Worm (Caenorhabditis elegans) whole organism, L1 larva: ENCODE results near the gene cuc-1.

Source experiments
- C16A3.4 ChIP-seq: fragments of 150-350 bp; optimal IDR thresholded peaks from 2 replicates; lab custom pipeline; 2014; ENCODE audit warnings: missing biosample characterization, missing genetic modification characterization
- C34B4.2 ChIP-seq: sonication (generic microtip); optimal IDR thresholded peaks from 2 replicates; lab custom pipeline; 2017; ENCODE audit warnings: mild to moderate bottlenecking, missing genetic modification characterization, missing compliant biosample characterization
- F16B12.6 ChIP-seq: fragments of 150-350 bp; optimal IDR thresholded peaks from 2 replicates; lab custom pipeline; 2014; ENCODE audit warnings: missing biosample characterization, missing genetic modification characterization
- blmp-1 ChIP-seq: fragments of 150-350 bp; optimal IDR thresholded peaks from 2 replicates; lab custom pipeline; 2014; ENCODE audit warnings: missing biosample characterization, missing genetic modification characterization
- ceh-63 ChIP-seq: fragments of 200-800 bp; sonication (Bioruptor generic); optimal IDR thresholded peaks from 2 replicates; lab custom pipeline; 2018; ENCODE audit warnings: mild to moderate bottlenecking, missing genetic modification characterization, missing compliant biosample characterization
- ceh-8 ChIP-seq: fragments of 200-800 bp; sonication (Bioruptor generic); optimal IDR thresholded peaks from 2 replicates; lab custom pipeline; 2018; ENCODE audit warnings: mild to moderate bottlenecking, missing genetic modification characterization, moderate library complexity, missing compliant biosample characterization
- ceh-82 ChIP-seq, 3 experiments: fragments of 150-350 bp in 1 of 3; sonication (generic microtip) in 2 of 3; optimal IDR thresholded peaks; 2 replicates each; lab custom pipeline; 2014 to 2017; ENCODE audit warnings: missing biosample characterization in 3 of 3, missing genetic modification characterization in 3 of 3
- ceh-88 ChIP-seq: fragments of 200-800 bp; sonication (Bioruptor generic); IDR thresholded peaks from 2 replicates; pipeline ENCODE4 v1.3.6; 2022; ENCODE audit warnings: missing genetic modification characterization, missing compliant biosample characterization
- ceh-90 ChIP-seq: sonication (generic microtip); optimal IDR thresholded peaks from 2 replicates; lab custom pipeline; 2016; ENCODE audit warnings: missing genetic modification characterization, missing compliant biosample characterization
- dpl-1 ChIP-seq, 3 experiments: fragments of 150-350 bp in 2 of 3; sonication (generic microtip) in 1 of 3; optimal IDR thresholded peaks; 2 replicates each; lab custom pipeline; 2014 to 2017; ENCODE audit warnings: missing biosample characterization in 3 of 3, missing genetic modification characterization in 3 of 3, missing genetic modification reagents in 3 of 3
- efl-1 ChIP-seq, 4 experiments: fragments of 150-350 bp; optimal IDR thresholded peaks in 3 of 4; peaks in 1 of 4; 1 replicate in 1 of 4; 2 replicates in 3 of 4; lab custom pipeline; 2014; ENCODE audit warnings: missing biosample characterization in 2 of 4, missing genetic modification characterization in 2 of 4, missing genetic modification reagents in 2 of 4
- elt-2 ChIP-seq: sonication (generic microtip); optimal IDR thresholded peaks from 2 replicates; lab custom pipeline; 2016; ENCODE audit warnings: missing genetic modification characterization, mild to moderate bottlenecking, inconsistent platforms, missing compliant biosample characterization, missing genetic modification reagents
- fkh-4 ChIP-seq: sonication (generic microtip); optimal IDR thresholded peaks from 2 replicates; lab custom pipeline; 2016; ENCODE audit warnings: missing compliant biosample characterization, missing genetic modification characterization, borderline replicate concordance
- fkh-8 ChIP-seq: sonication (generic microtip); optimal IDR thresholded peaks from 2 replicates; lab custom pipeline; 2016; ENCODE audit warnings: mild to moderate bottlenecking, missing genetic modification characterization, missing compliant biosample characterization
- fos-1 ChIP-seq: fragments of 150-350 bp; optimal IDR thresholded peaks from 2 replicates; lab custom pipeline; 2014; ENCODE audit warnings: missing biosample characterization, missing genetic modification characterization
- hlh-17 ChIP-seq: fragments of 200-800 bp; sonication (Bioruptor generic); optimal IDR thresholded peaks from 2 replicates; lab custom pipeline; 2018; ENCODE audit warnings: missing genetic modification characterization, mild to moderate bottlenecking, missing compliant biosample characterization, moderate library complexity, borderline replicate concordance
- hlh-4 ChIP-seq: sonication (generic microtip); optimal IDR thresholded peaks from 2 replicates; lab custom pipeline; 2016; ENCODE audit warnings: mild to moderate bottlenecking, missing genetic modification characterization, missing compliant biosample characterization
- isw-1 ChIP-seq: fragments of 200-800 bp; sonication (Bioruptor generic); IDR thresholded peaks from 2 replicates; pipeline ENCODE4 v1.3.6; 2022; ENCODE audit warnings: missing genetic modification characterization, missing compliant biosample characterization
- lin-13 ChIP-seq: fragments of 150-350 bp; optimal IDR thresholded peaks from 2 replicates; lab custom pipeline; 2014; ENCODE audit warnings: missing biosample characterization, missing genetic modification reagents, missing genetic modification characterization
- lin-14 ChIP-seq: fragments of 200-800 bp; sonication (Bioruptor generic); optimal IDR thresholded peaks from 2 replicates; lab custom pipeline; 2018; ENCODE audit warnings: mild to moderate bottlenecking, missing genetic modification characterization, moderate library complexity, missing compliant biosample characterization
- lin-35 ChIP-seq, 2 experiments: fragments of 150-350 bp; optimal IDR thresholded peaks; 2 replicates each; lab custom pipeline; 2014; ENCODE audit warnings: missing biosample characterization in 2 of 2, missing genetic modification characterization in 2 of 2, missing genetic modification reagents in 2 of 2
- lin-39 ChIP-seq: fragments of 150-350 bp; optimal IDR thresholded peaks from 2 replicates; lab custom pipeline; 2014; ENCODE audit warnings: missing biosample characterization, missing genetic modification reagents, missing genetic modification characterization
- lir-3 ChIP-seq: sonication (generic microtip); optimal IDR thresholded peaks from 2 replicates; lab custom pipeline; 2016; ENCODE audit warnings: mild to moderate bottlenecking, missing genetic modification characterization, moderate library complexity, missing compliant biosample characterization; ENCODE audit not compliant: poor library complexity
- lsy-2 ChIP-seq, 2 experiments: fragments of 150-350 bp; optimal IDR thresholded peaks; 2 replicates each; lab custom pipeline; 2014; ENCODE audit warnings: missing biosample characterization in 2 of 2, missing genetic modification characterization in 2 of 2
- mab-9 ChIP-seq: fragments of 200-800 bp; sonication (Bioruptor generic); IDR thresholded peaks from 2 replicates; pipeline ENCODE4 v1.3.6; 2022; ENCODE audit warnings: missing genetic modification reagents, missing genetic modification characterization, missing compliant biosample characterization
- mdl-1 ChIP-seq, 2 experiments: fragments of 150-350 bp; optimal IDR thresholded peaks; 2 replicates each; lab custom pipeline; 2014 to 2017; ENCODE audit warnings: missing biosample characterization in 2 of 2, missing genetic modification characterization in 2 of 2, inconsistent platforms in 1 of 2
- mef-2 ChIP-seq: fragments of 150-350 bp; optimal IDR thresholded peaks from 2 replicates; lab custom pipeline; 2014; ENCODE audit warnings: missing biosample characterization, missing genetic modification characterization
- mep-1 ChIP-seq: fragments of 150-350 bp; optimal IDR thresholded peaks from 2 replicates; lab custom pipeline; 2014; ENCODE audit warnings: missing biosample characterization, missing genetic modification characterization
- nhr-20 ChIP-seq: sonication (generic microtip); optimal IDR thresholded peaks from 2 replicates; lab custom pipeline; 2016; ENCODE audit warnings: mild to moderate bottlenecking, missing genetic modification characterization, missing compliant biosample characterization
- nhr-28 ChIP-seq: fragments of 150-350 bp; optimal IDR thresholded peaks from 2 replicates; lab custom pipeline; 2014; ENCODE audit warnings: missing biosample characterization, missing genetic modification characterization
- nhr-71 ChIP-seq: sonication (generic microtip); optimal IDR thresholded peaks from 2 replicates; lab custom pipeline; 2016; ENCODE audit warnings: mild to moderate bottlenecking, missing genetic modification characterization, moderate library complexity, missing compliant biosample characterization
- nhr-77 ChIP-seq: fragments of 150-350 bp; optimal IDR thresholded peaks from 2 replicates; lab custom pipeline; 2014; ENCODE audit warnings: missing biosample characterization, missing genetic modification characterization
- nhr-84 ChIP-seq: sonication (generic microtip); optimal IDR thresholded peaks from 2 replicates; lab custom pipeline; 2017; ENCODE audit warnings: missing biosample characterization, missing genetic modification characterization
- nhr-90 ChIP-seq: sonication (generic microtip); optimal IDR thresholded peaks from 2 replicates; lab custom pipeline; 2016; ENCODE audit warnings: mild to moderate bottlenecking, missing genetic modification characterization, missing compliant biosample characterization; ENCODE audit not compliant: poor library complexity
- rnt-1 ChIP-seq: sonication (generic microtip); optimal IDR thresholded peaks from 2 replicates; lab custom pipeline; 2016; ENCODE audit warnings: mild to moderate bottlenecking, missing genetic modification characterization, moderate library complexity, missing compliant biosample characterization
- skn-1 ChIP-seq: fragments of 150-350 bp; optimal IDR thresholded peaks from 2 replicates; lab custom pipeline; 2014; ENCODE audit warnings: missing biosample characterization, missing genetic modification characterization
- snpc-4 ChIP-seq: fragments of 150-350 bp; optimal IDR thresholded peaks from 2 replicates; lab custom pipeline; 2014; ENCODE audit warnings: missing biosample characterization, missing genetic modification characterization
- snu-23 ChIP-seq: sonication (generic microtip); optimal IDR thresholded peaks from 2 replicates; lab custom pipeline; 2016; ENCODE audit warnings: missing genetic modification characterization, missing compliant biosample characterization
- sox-4 ChIP-seq: sonication (generic microtip); optimal IDR thresholded peaks from 2 replicates; lab custom pipeline; 2016; ENCODE audit warnings: missing genetic modification characterization, missing compliant biosample characterization
- sptf-1 ChIP-seq: fragments of 150-350 bp; optimal IDR thresholded peaks from 2 replicates; lab custom pipeline; 2014; ENCODE audit warnings: missing biosample characterization, missing genetic modification characterization
- tlp-1 ChIP-seq: fragments of 150-350 bp; optimal IDR thresholded peaks from 2 replicates; lab custom pipeline; 2014; ENCODE audit warnings: missing biosample characterization, missing genetic modification characterization
- unc-130 ChIP-seq: fragments of 150-350 bp; optimal IDR thresholded peaks from 2 replicates; lab custom pipeline; 2017; ENCODE audit warnings: missing biosample characterization, missing genetic modification characterization, inconsistent platforms
- unc-86 ChIP-seq: sonication (generic microtip); optimal IDR thresholded peaks from 2 replicates; lab custom pipeline; 2016; ENCODE audit warnings: missing genetic modification characterization, missing compliant biosample characterization
- unc-98 ChIP-seq: fragments of 200-800 bp; sonication (Bioruptor generic); IDR thresholded peaks from 2 replicates; pipeline ENCODE4 v1.3.6; 2022; ENCODE audit warnings: missing genetic modification characterization, missing compliant biosample characterization
- vab-15 ChIP-seq: sonication (generic microtip); optimal IDR thresholded peaks from 2 replicates; lab custom pipeline; 2017; ENCODE audit warnings: missing genotype, mild to moderate bottlenecking, missing genetic modification characterization, missing compliant biosample characterization
- ztf-4 ChIP-seq: fragments of 150-350 bp; optimal IDR thresholded peaks from 2 replicates; lab custom pipeline; 2014; ENCODE audit warnings: missing biosample characterization, missing genetic modification characterization

The cuc-1 gene

DNA sequence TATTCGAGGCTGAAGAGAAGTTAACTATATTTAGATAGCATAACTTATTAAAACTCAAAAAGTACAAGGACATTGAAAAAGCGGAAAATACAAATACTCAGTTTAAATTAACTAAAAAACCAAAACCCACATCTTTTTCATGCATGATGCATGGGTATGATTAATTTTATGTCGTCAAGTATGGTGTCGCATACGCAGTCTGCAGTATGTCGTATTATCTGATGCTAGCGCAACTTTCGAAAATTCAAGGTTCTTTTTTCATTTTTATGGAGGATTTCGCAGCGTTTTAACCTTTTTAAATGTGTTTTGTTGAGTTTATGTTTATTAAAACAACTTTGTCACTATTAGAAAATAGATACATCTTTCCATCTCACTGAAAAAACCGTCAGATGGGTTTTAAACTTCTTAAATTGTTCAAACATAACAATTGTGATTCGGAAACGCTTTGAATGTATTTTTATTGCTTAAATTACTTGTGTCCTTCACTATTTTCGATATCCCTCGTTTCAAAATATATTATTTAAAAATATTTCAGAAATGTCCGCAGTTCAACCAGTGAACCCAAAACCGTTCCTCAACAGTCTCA lies 843 bp upstream of the cuc-1 start, which contains the start of gene snr-5:
Gene snr-5 (plus strand): TSS at position 536 of the 586 bp plus-strand sequence.
- TF ChIP-seq rnt-1 (peak; percentile 14), hlh-4 (no peak), lin-35 (GFP tag; optimal IDR thresholded peaks at IDR 0.05; lab: Kevin White, UChicago) (peak; percentile 55 to 60), elt-2 (tag; lab: Kevin White, UChicago) (no peak), ceh-82 (tag; optimal IDR thresholded peaks at IDR 0.05; lab: Kevin White, UChicago) (peak in 1 of 3 experiments; percentile 11), snu-23 (peak; percentile 39), dpl-1 (GFP tag; optimal IDR thresholded peaks at IDR 0.05; lab: Kevin White, UChicago) (peak; percentile 32 to 64 (median 47)), lsy-2 (tag; optimal IDR thresholded peaks at IDR 0.05; lab: Kevin White, UChicago) (peak; percentile 19 to 65), nhr-71 (tag; lab: Kevin White, UChicago) (peak; percentile 9), unc-130 (tag; lab: Kevin White, UChicago) (no peak), blmp-1 (peak; percentile 35), F16B12.6 (tag; lab: Kevin White, UChicago) (peak; percentile 81), efl-1 (optimal IDR thresholded peaks at IDR 0.05; lab: Kevin White, UChicago) (peak; percentile 35 to 57), efl-1 (GFP tag; optimal IDR thresholded peaks at IDR 0.05 in 1 of 2; lab: Kevin White, UChicago) (peak; percentile 65 to 94)

DNA sequence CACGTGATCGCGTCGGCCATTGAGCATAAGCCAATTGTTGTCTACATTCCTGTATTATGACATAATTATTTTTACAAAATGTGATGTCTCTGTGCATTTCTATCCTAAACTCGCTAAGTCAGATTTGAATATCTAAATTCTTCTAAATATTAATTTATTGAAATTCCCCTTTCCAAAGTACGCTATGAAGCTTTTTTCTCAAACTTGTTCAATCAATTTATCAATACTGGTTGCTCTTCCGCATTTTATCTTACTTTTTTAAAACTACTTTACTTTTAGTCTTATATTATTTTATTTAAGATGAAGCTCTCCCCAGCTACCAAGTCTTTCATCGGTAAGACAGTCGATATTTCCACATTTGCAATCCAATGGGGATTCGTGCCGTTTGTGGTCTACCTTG lies 1.5 kb downstream of the cuc-1 start, which contains the start of gene tomm-7:
Gene tomm-7 (plus strand): TSS at position 301 of the 400 bp plus-strand sequence.
- TF ChIP-seq ceh-82 (tag; optimal IDR thresholded peaks at IDR 0.05; lab: Kevin White, UChicago): no peak
- TF ChIP-seq unc-86 (tag; lab: Kevin White, UChicago): no peak
- TF ChIP-seq lin-13 (GFP tag; lab: Kevin White, UChicago): no peak
- TF ChIP-seq skn-1 (tag; lab: Kevin White, UChicago): no peak
- TF ChIP-seq hlh-4: no peak
- no peak for TF ChIP-seq lin-39 (tag; lab: Kevin White, UChicago)
- TF ChIP-seq sptf-1 (tag; lab: Kevin White, UChicago): no peak
- no peak for TF ChIP-seq nhr-20
- no peak for TF ChIP-seq nhr-84 (tag; lab: Kevin White, UChicago)
- no peak for TF ChIP-seq sox-4 (tag; lab: Kevin White, UChicago)
- TF ChIP-seq, all 84 proteins: peak for 0

DNA sequence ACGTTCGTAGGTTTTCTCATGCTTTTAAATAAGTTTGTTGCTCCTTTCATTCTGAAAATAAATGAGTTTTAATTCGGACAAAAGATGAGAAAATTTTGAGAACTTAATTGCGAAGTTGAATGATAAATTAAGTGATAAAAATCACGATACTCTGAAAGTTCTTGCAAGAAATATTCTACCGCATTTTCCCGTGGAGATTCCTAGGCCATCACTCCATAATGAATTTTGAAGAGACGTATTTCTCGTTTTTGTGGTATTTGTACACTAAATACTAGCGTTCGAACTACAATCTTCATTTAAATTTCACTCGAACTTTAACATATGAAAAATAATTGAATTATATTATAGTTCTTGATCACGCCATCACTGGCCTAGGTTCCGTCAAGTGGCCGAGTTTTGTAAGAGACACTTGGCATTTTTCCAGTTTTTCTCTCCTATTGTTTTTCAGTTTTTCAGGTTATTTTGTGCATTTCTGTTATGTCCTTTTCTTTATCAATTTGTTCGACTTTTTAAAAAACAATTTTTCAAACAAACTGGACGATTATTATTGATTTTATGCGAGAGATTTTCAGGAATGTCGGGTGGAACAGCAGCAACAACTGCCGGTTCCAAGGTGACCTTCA lies 2.3 kb downstream of the cuc-1 start, which contains the start of the genes coq-5 and ufm-1:
Gene coq-5 (minus strand): TSS at position 51 of the 623 bp plus-strand sequence.
Gene ufm-1 (plus strand): TSS at position 573 of the 623 bp plus-strand sequence.
- peak in 1 of 2 experiments; percentile 42 for TF ChIP-seq efl-1 (optimal IDR thresholded peaks at IDR 0.05; lab: Kevin White, UChicago)
- TF ChIP-seq efl-1 (GFP tag; optimal IDR thresholded peaks at IDR 0.05 in 1 of 2; lab: Kevin White, UChicago): peak; percentile 31 to 90
- TF ChIP-seq ceh-88 (GFP tag; lab: Robert Waterston, UW): no peak
- TF ChIP-seq sox-4 (tag; lab: Kevin White, UChicago): no peak
- no peak for TF ChIP-seq blmp-1
- no peak for TF ChIP-seq fos-1 (tag; lab: Kevin White, UChicago)
- no peak for TF ChIP-seq mdl-1 (tag; optimal IDR thresholded peaks at IDR 0.05; lab: Kevin White, UChicago)
- TF ChIP-seq ztf-4 (tag; lab: Kevin White, UChicago): no peak
- TF ChIP-seq skn-1 (tag; lab: Kevin White, UChicago): no peak
- TF ChIP-seq nhr-77: no peak
- peak; percentile 31 for TF ChIP-seq fkh-8
- TF ChIP-seq mef-2 (tag; lab: Kevin White, UChicago): no peak
- no peak for TF ChIP-seq ceh-8 (GFP tag; lab: Kevin White, UChicago)
- TF ChIP-seq C34B4.2 (tag; lab: Kevin White, UChicago): no peak
- no peak for TF ChIP-seq mab-9 (GFP tag; lab: Robert Waterston, UW)
- peak; percentile 53 for TF ChIP-seq fkh-4 (tag; lab: Kevin White, UChicago)
- TF ChIP-seq ceh-63 (GFP tag; lab: Kevin White, UChicago): no peak
- no peak for TF ChIP-seq hlh-17
- TF ChIP-seq mep-1: peak; percentile 23
- peak; percentile 10; the same call in 1 of the 2 replicates for TF ChIP-seq isw-1 (GFP tag; lab: Robert Waterston, UW)
- peak; percentile 47 for TF ChIP-seq lin-14 (GFP tag; lab: Kevin White, UChicago)
- peak; percentile 80 for TF ChIP-seq lir-3
- TF ChIP-seq nhr-90: peak; percentile 52
- TF ChIP-seq snpc-4: no peak
- TF ChIP-seq C16A3.4 (tag; lab: Kevin White, UChicago): no peak
- no peak for TF ChIP-seq tlp-1 (tag; lab: Kevin White, UChicago)
- TF ChIP-seq unc-98 (GFP tag; lab: Robert Waterston, UW): no peak; the same call in 1 of the 2 replicates
- no peak for TF ChIP-seq nhr-84 (tag; lab: Kevin White, UChicago)
- TF ChIP-seq ceh-90 (tag; lab: Kevin White, UChicago): peak; percentile 87
- no peak for TF ChIP-seq vab-15
- TF ChIP-seq nhr-28 (tag; lab: Kevin White, UChicago): no peak
- TF ChIP-seq unc-130 (tag; lab: Kevin White, UChicago): no peak
